Worm (Caenorhabditis elegans) whole organism, mixed stage, embryonic: Measurements from ENCODE around the gene npr-32.

Experiments
- M03D4.4 ChIP-seq: sonication (generic microtip); optimal IDR thresholded peaks from 2 replicates; lab custom pipeline; 2017; ENCODE audit warnings: mild to moderate bottlenecking, missing genetic modification characterization, missing compliant biosample characterization
- bed-3 ChIP-seq: fragments of 200-800 bp; sonication (Bioruptor generic); optimal IDR thresholded peaks from 3 replicates; lab custom pipeline; 2018; ENCODE audit warnings: mild to moderate bottlenecking, missing genetic modification characterization, moderate library complexity, missing compliant biosample characterization
- blmp-1 ChIP-seq: fragments of 150-350 bp; optimal IDR thresholded peaks from 2 replicates; lab custom pipeline; 2014; ENCODE audit warnings: missing biosample characterization, missing genetic modification characterization
- elt-1 ChIP-seq: sonication (generic microtip); optimal IDR thresholded peaks from 2 replicates; lab custom pipeline; 2017; ENCODE audit warnings: missing genetic modification characterization, mild to moderate bottlenecking, missing compliant biosample characterization, antibody characterized with exemption, moderate library complexity, borderline replicate concordance; ENCODE audit not compliant: insufficient read depth
- lsy-2 ChIP-seq: fragments of 150-350 bp; optimal IDR thresholded peaks from 2 replicates; lab custom pipeline; 2014; ENCODE audit warnings: missing biosample characterization, missing genetic modification characterization
- nhr-12 ChIP-seq: fragments of 150-350 bp; optimal IDR thresholded peaks from 2 replicates; lab custom pipeline; 2014; ENCODE audit warnings: missing biosample characterization, missing genetic modification characterization
- nhr-76 ChIP-seq: sonication (generic microtip); optimal IDR thresholded peaks from 2 replicates; lab custom pipeline; 2017; ENCODE audit warnings: missing biosample characterization, missing genetic modification characterization
- pha-4 ChIP-seq: fragments of 150-350 bp; optimal IDR thresholded peaks from 2 replicates; lab custom pipeline; 2018; ENCODE audit warnings: missing biosample characterization, missing genetic modification reagents, missing genetic modification characterization
- unc-62 ChIP-seq: fragments of 150-350 bp; optimal IDR thresholded peaks from 2 replicates; lab custom pipeline; 2014; ENCODE audit warnings: missing biosample characterization, missing genetic modification reagents, missing genetic modification characterization

- TF ChIP-seq M03D4.4 (no peak), blmp-1 (tag; lab: Kevin White, UChicago) (no peak), nhr-12 (tag; lab: Kevin White, UChicago) (no peak), pha-4 (tag; lab: Kevin White, UChicago) (no peak), unc-62 (GFP tag; lab: Kevin White, UChicago) (no peak), bed-3 (GFP tag; lab: Kevin White, UChicago) (no peak), lsy-2 (tag; lab: Kevin White, UChicago) (no peak), elt-1 (no peak), nhr-76 (tag; lab: Kevin White, UChicago) (no peak)
These were observed 2.6 kb upstream of the npr-32 start for ce11 chrIV:17233494-17233893.
